Worm (Caenorhabditis elegans): Measurements from ENCODE around the gene ceh-30.

DNA sequence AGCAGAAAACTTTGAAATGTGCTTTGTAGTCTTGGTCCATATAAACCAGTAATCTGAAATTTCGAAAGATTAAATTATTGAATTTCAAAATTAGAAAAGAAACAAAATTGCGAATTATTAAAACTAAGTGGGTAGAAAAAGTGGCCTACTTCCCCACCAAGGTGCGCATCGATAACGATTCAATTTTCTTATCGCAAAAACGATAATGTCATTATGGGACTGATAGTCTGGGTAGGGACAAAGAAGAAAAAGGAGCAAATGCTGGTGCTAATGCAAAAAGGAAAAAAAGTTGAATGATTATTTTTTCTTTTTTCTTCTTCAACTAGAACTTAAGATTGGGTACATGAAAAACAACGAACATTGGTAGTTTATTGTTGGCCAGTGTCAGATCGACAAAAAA is 47.2 kb downstream of the ceh-30 start, which contains the start of gene gpcp-1:
- TF ChIP-seq jun-1 (tag; optimal IDR thresholded peaks at IDR 0.05) (no peak), C34B4.2 (tag; optimal IDR thresholded peaks at IDR 0.05) (no peak), elt-3 (tag; optimal IDR thresholded peaks at IDR 0.05) (no peak), ama-1 (optimal IDR thresholded peaks at IDR 0.05) (no peak), ztf-11 (tag; optimal IDR thresholded peaks at IDR 0.05) (no peak), F16B12.6 (tag; optimal IDR thresholded peaks at IDR 0.05) (no peak), lin-13 (GFP tag; optimal IDR thresholded peaks at IDR 0.05) (no peak), rnt-1 (tag; optimal IDR thresholded peaks at IDR 0.05) (no peak)
